Worm (Caenorhabditis elegans) whole organism, late embryonic: ENCODE data around the gene str-129.

ENCODE experiments used
- F13H6.1 ChIP-seq: sonication (generic microtip); optimal IDR thresholded peaks from 2 replicates; lab custom pipeline; 2016; ENCODE audit warnings: missing genetic modification characterization, missing compliant biosample characterization
- K02D7.2 ChIP-seq: sonication (generic microtip); optimal IDR thresholded peaks from 2 replicates; lab custom pipeline; 2017; ENCODE audit warnings: mild to moderate bottlenecking, missing genetic modification characterization, missing compliant biosample characterization
- Y22D7AL.16 ChIP-seq: sonication (generic microtip); optimal IDR thresholded peaks from 2 replicates; lab custom pipeline; 2016; ENCODE audit warnings: missing genetic modification characterization, missing compliant biosample characterization
- ahr-1 ChIP-seq: sonication (generic microtip); optimal IDR thresholded peaks from 2 replicates; lab custom pipeline; 2016; ENCODE audit warnings: missing genetic modification characterization, missing compliant biosample characterization
- ceh-18 ChIP-seq: sonication (generic microtip); optimal IDR thresholded peaks from 2 replicates; lab custom pipeline; 2016; ENCODE audit warnings: missing genetic modification characterization, missing compliant biosample characterization
- ceh-19 ChIP-seq: fragments of 200-800 bp; sonication (Bioruptor generic); optimal IDR thresholded peaks from 2 replicates; lab custom pipeline; 2018; ENCODE audit warnings: mild to moderate bottlenecking, missing genetic modification characterization, missing compliant biosample characterization
- ceh-2 ChIP-seq: sonication (generic microtip); optimal IDR thresholded peaks from 2 replicates; lab custom pipeline; 2016; ENCODE audit warnings: missing genotype, missing genetic modification characterization, missing compliant biosample characterization
- ceh-24 ChIP-seq: sonication (generic microtip); optimal IDR thresholded peaks from 2 replicates; lab custom pipeline; 2016; ENCODE audit warnings: mild to moderate bottlenecking, missing genetic modification characterization, missing compliant biosample characterization
- ceh-31 ChIP-seq: sonication (generic microtip); optimal IDR thresholded peaks from 2 replicates; lab custom pipeline; 2016; ENCODE audit warnings: missing genetic modification characterization, missing compliant biosample characterization
- ceh-34 ChIP-seq: sonication (generic microtip); optimal IDR thresholded peaks from 2 replicates; lab custom pipeline; 2016; ENCODE audit warnings: mild to moderate bottlenecking, missing genetic modification characterization, missing compliant biosample characterization
- ceh-45 ChIP-seq: fragments of 200-800 bp; sonication (Bioruptor generic); IDR thresholded peaks from 2 replicates; pipeline ENCODE4 v1.3.6; 2022; ENCODE audit warnings: missing genetic modification reagents, missing genetic modification characterization, missing compliant biosample characterization
- ceh-6 ChIP-seq: fragments of 200-800 bp; sonication (Bioruptor generic); optimal IDR thresholded peaks from 2 replicates; lab custom pipeline; 2018; ENCODE audit warnings: mild to moderate bottlenecking, missing genetic modification characterization, missing compliant biosample characterization
- dve-1 ChIP-seq: sonication (generic microtip); optimal IDR thresholded peaks from 2 replicates; lab custom pipeline; 2017; ENCODE audit warnings: antibody characterized with exemption, mild to moderate bottlenecking, missing genetic modification characterization, missing compliant biosample characterization
- elt-4 ChIP-seq: sonication (generic microtip); optimal IDR thresholded peaks from 2 replicates; lab custom pipeline; 2016; ENCODE audit warnings: missing genetic modification characterization, missing compliant biosample characterization
- ets-4 ChIP-seq: sonication (generic microtip); optimal IDR thresholded peaks from 2 replicates; lab custom pipeline; 2016; ENCODE audit warnings: missing genetic modification characterization, missing compliant biosample characterization
- fax-1 ChIP-seq: sonication (generic microtip); optimal IDR thresholded peaks from 2 replicates; lab custom pipeline; 2016; ENCODE audit warnings: missing genotype, missing genetic modification characterization, missing compliant biosample characterization
- fkh-10 ChIP-seq: fragments of 150-350 bp; optimal IDR thresholded peaks from 2 replicates; lab custom pipeline; 2014; ENCODE audit warnings: missing biosample characterization, missing genetic modification reagents, missing genetic modification characterization
- hlh-15 ChIP-seq: sonication (generic microtip); optimal IDR thresholded peaks from 2 replicates; lab custom pipeline; 2016; ENCODE audit warnings: missing genetic modification characterization, missing compliant biosample characterization
- hlh-30 ChIP-seq: sonication (generic microtip); optimal IDR thresholded peaks from 2 replicates; lab custom pipeline; 2017; ENCODE audit warnings: antibody characterized with exemption, missing genetic modification characterization, missing compliant biosample characterization; ENCODE audit not compliant: insufficient read depth
- hlh-8 ChIP-seq: sonication (generic microtip); optimal IDR thresholded peaks from 2 replicates; lab custom pipeline; 2016; ENCODE audit warnings: missing genotype, missing genetic modification characterization, missing compliant biosample characterization
- lin-11 ChIP-seq: fragments of 200-800 bp; sonication (Bioruptor generic); optimal IDR thresholded peaks from 2 replicates; lab custom pipeline; 2018; ENCODE audit warnings: mild to moderate bottlenecking, missing genetic modification characterization, missing compliant biosample characterization
- mec-3 ChIP-seq: sonication (generic microtip); optimal IDR thresholded peaks from 2 replicates; lab custom pipeline; 2016; ENCODE audit warnings: borderline replicate concordance, missing genetic modification characterization, missing compliant biosample characterization
- nhr-232 ChIP-seq: sonication (generic microtip); optimal IDR thresholded peaks from 2 replicates; lab custom pipeline; 2016; ENCODE audit warnings: missing genetic modification characterization, missing compliant biosample characterization
- pag-3 ChIP-seq: sonication (generic microtip); optimal IDR thresholded peaks from 2 replicates; lab custom pipeline; 2016; ENCODE audit warnings: missing compliant biosample characterization, missing genetic modification characterization, borderline replicate concordance
- pax-1 ChIP-seq: fragments of 150-350 bp; optimal IDR thresholded peaks from 2 replicates; lab custom pipeline; 2014; ENCODE audit warnings: missing biosample characterization, missing genetic modification characterization
- pha-4 ChIP-seq: fragments of 150-350 bp; optimal IDR thresholded peaks from 2 replicates; lab custom pipeline; 2018; ENCODE audit warnings: missing biosample characterization, missing genetic modification reagents, missing genetic modification characterization
- pqm-1 ChIP-seq: sonication (generic microtip); optimal IDR thresholded peaks from 2 replicates; lab custom pipeline; 2016; ENCODE audit warnings: missing genetic modification characterization, missing compliant biosample characterization
- pros-1 ChIP-seq: fragments of 150-350 bp; optimal IDR thresholded peaks from 2 replicates; lab custom pipeline; 2014; ENCODE audit warnings: missing biosample characterization, missing genetic modification reagents, missing genetic modification characterization
- sdc-2 ChIP-seq: sonication (generic microtip); optimal IDR thresholded peaks from 2 replicates; lab custom pipeline; 2016; ENCODE audit warnings: missing genotype, missing genetic modification characterization, missing compliant biosample characterization
- sox-4 ChIP-seq: sonication (generic microtip); optimal IDR thresholded peaks from 2 replicates; lab custom pipeline; 2017; ENCODE audit warnings: mild to moderate bottlenecking, missing genetic modification characterization, inconsistent platforms, missing compliant biosample characterization
- ttx-3 ChIP-seq: sonication (generic microtip); optimal IDR thresholded peaks from 2 replicates; lab custom pipeline; 2016; ENCODE audit warnings: missing genetic modification reagents, missing genetic modification characterization, missing compliant biosample characterization
- unc-42 ChIP-seq: sonication (generic microtip); optimal IDR thresholded peaks from 2 replicates; lab custom pipeline; 2016; ENCODE audit warnings: missing genotype, missing genetic modification characterization, missing compliant biosample characterization
- unc-55 ChIP-seq: sonication (generic microtip); optimal IDR thresholded peaks from 2 replicates; lab custom pipeline; 2017; ENCODE audit warnings: missing biosample characterization, missing genetic modification reagents, missing genetic modification characterization
- unc-86 ChIP-seq: sonication (generic microtip); optimal IDR thresholded peaks from 2 replicates; lab custom pipeline; 2016; ENCODE audit warnings: missing genetic modification characterization, missing compliant biosample characterization

The str-129 gene

DNA sequence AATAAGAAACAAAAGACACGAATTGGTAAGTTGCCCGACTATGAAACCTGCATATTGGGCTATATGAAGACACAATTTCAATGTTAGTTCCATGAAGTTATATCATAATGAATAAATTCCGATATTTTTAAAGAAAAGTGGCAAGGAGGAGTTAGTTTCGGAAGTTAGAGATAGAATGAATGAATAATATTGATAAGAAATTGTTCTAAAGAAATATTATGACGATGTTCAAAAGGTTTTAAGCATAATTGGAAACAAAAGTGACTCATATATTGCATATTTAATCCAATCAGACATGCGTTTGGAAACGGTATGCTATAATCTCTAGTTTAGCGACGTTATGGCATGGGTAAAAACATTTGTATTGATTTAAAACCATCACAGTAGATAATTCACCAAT, 22.6 kb downstream of the str-129 start, which contains the start of gene str-143:
Gene str-143, minus strand, starts transcription at position 101 of the 400 bp plus-strand sequence.
- TF ChIP-seq unc-55, result no peak

DNA sequence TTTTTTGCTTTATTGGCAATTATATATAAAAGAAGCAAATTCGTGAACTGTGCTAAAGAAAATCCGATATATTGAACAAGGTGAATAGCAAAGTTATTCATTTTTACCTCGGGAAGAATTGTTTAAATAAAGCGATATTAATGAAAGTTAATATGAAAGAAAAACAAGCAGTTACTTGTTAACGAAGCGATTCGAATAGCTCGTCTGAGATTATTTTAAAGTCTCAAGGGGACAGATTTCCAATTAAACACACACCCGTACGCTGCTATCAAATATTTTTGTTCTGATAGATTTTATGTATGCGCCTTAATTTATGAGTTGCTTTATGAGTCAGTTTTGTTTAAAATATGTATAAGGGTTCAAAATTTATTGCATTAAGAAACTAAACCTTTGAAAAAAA, 24.5 kb downstream of the str-129 start, which contains the start of gene str-140:
Gene str-140, minus strand, starts transcription at position 101 of the 400 bp plus-strand sequence.
- no peak for TF ChIP-seq ceh-19
- TF ChIP-seq K02D7.2 (tag; lab: Kevin White, UChicago), result no peak
- no peak for TF ChIP-seq ceh-31
- no peak for TF ChIP-seq ahr-1
- TF ChIP-seq fax-1 (tag; lab: Kevin White, UChicago), result no peak
- no peak for TF ChIP-seq ets-4 (tag; lab: Kevin White, UChicago)
- no peak for TF ChIP-seq nhr-232 (tag; lab: Kevin White, UChicago)
- TF ChIP-seq pax-1, result no peak
- no peak for TF ChIP-seq elt-4 (tag; lab: Kevin White, UChicago)
- TF ChIP-seq pha-4 (tag; lab: Kevin White, UChicago), result no peak
- no peak for TF ChIP-seq hlh-8
- TF ChIP-seq pqm-1 (tag; lab: Kevin White, UChicago), result no peak
- no peak for TF ChIP-seq F13H6.1 (tag; lab: Kevin White, UChicago)
- no peak for TF ChIP-seq ceh-6
- TF ChIP-seq ceh-24 (tag; lab: Kevin White, UChicago), result no peak

DNA sequence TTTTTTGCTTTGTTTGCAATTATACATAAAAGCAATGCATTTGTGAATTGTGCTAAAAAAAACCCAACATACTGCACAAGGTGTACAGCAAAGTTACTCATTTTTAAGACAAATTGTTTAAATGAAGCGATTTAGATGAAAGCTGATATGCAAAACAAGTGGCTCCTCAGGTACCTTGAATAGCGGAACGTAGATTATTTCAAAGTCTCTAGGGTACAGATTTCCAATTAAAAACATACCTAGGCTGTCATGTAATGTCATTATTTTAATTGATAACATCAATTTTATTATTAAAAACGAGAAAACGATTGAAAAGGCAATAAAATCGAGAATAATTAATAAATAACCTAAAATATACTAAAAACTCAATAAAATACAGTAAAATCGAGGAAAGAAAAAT, 30.2 kb downstream of the str-129 start, which contains the start of gene str-139:
Gene str-139, minus strand, starts transcription at position 101 of the 400 bp plus-strand sequence.
- no peak for TF ChIP-seq hlh-15

DNA sequence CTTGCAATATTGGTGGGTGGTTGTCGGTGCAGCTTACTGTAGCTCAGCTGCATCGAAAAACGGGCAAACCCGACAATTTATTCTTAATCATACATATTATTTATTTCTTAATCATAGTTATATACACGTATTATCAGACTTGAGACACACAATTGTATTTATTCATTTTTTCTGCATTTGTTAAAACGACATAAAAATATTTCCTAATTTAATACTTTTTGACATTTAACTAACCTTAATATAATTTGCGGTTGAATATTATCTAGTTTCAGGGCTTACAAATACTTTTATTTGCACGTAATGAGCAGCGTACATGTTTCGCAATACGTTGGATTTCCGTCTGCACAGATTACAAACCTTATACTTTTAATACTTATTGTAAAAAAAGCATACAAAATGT, 33.9 kb downstream of the str-129 start, which contains the start of gene str-138:
Gene str-138, plus strand, starts transcription at position 301 of the 400 bp plus-strand sequence.
- TF ChIP-seq lin-11 (tag; lab: Kevin White, UChicago), result no peak
- TF ChIP-seq sox-4, result no peak
- no peak for TF ChIP-seq elt-4 (tag; lab: Kevin White, UChicago)

DNA sequence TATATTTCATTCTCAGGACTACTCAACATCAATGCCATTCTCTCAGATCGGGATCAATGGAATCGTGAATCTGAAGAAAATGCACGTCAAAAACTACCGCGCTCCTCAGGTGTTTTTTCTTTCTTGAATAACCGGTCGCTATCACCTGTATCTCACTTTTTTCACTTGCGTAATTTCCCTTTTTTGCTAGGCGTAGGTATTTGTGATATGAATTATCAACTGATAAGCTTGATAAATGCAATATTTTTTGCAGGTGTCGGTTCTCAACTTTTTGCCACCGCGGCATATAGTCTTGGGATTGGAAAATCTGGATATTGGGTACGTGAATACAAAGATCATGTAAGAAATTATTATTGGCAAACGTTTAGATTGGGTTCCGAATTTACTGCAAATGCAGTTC, 37.1 kb downstream of the str-129 start:
- TF ChIP-seq elt-4 (tag; lab: Kevin White, UChicago), result no peak
- TF ChIP-seq unc-55, result no peak
- no peak for TF ChIP-seq ceh-45 (GFP tag; lab: Robert Waterston, UW)
- TF ChIP-seq hlh-15, result no peak
- TF ChIP-seq unc-86 (tag; lab: Kevin White, UChicago), result no peak
- no peak for TF ChIP-seq ttx-3
- no peak for TF ChIP-seq nhr-232 (tag; lab: Kevin White, UChicago)
- TF ChIP-seq unc-42 (tag; lab: Kevin White, UChicago), result no peak
- TF ChIP-seq ceh-2 (tag; lab: Kevin White, UChicago), result no peak
- TF ChIP-seq pha-4 (tag; lab: Kevin White, UChicago), result no peak
- TF ChIP-seq fkh-10 (GFP tag; lab: Kevin White, UChicago), result no peak

DNA sequence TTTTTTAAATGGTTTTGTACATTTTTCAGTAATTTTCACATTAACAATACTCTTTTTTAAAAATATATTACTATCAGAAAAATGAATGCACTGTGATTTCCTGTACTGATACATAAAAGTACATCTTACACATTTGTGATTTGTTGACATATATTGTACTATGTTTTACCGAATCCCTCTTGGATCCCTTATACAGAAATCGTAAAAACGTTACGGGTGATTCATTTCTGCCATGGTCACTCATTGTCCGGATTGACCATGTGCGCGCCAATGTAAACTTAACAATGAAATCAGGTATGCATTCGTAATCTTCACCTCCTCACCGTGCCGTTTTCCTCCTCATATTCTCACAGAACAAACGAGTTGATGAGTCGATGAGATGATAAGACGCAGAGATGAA, 38.2 kb downstream of the str-129 start, which contains the start of gene ZC513.2:
Gene ZC513.2, plus strand, starts transcription at position 301 of the 400 bp plus-strand sequence.
- TF ChIP-seq lin-11 (tag; lab: Kevin White, UChicago), result no peak
- no peak for TF ChIP-seq hlh-15
- TF ChIP-seq dve-1, result no peak
- no peak for TF ChIP-seq pag-3 (tag; lab: Kevin White, UChicago)
- no peak for TF ChIP-seq F13H6.1 (tag; lab: Kevin White, UChicago)
- TF ChIP-seq ceh-34 (tag; lab: Kevin White, UChicago), result no peak
- TF ChIP-seq sox-4, result no peak
- TF ChIP-seq mec-3 (tag; lab: Kevin White, UChicago), result no peak
- TF ChIP-seq fkh-10 (GFP tag; lab: Kevin White, UChicago), result no peak
- TF ChIP-seq Y22D7AL.16, result no peak
- TF ChIP-seq ceh-45 (GFP tag; lab: Robert Waterston, UW), result no peak
- no peak for TF ChIP-seq K02D7.2 (tag; lab: Kevin White, UChicago)
- no peak for TF ChIP-seq sdc-2
- no peak for TF ChIP-seq hlh-30 (tag; lab: Kevin White, UChicago)
- TF ChIP-seq ceh-18 (tag; lab: Kevin White, UChicago), result no peak
- no peak for TF ChIP-seq pros-1 (tag; lab: Kevin White, UChicago)
